Worm (Caenorhabditis elegans) whole organism, L2 larva: ENCODE data around the gene nmat-1.

Source experiments
- C34F6.9 ChIP-seq: fragments of 150-350 bp; optimal IDR thresholded peaks from 2 replicates; lab custom pipeline; 2014; ENCODE audit warnings: missing biosample characterization, missing genetic modification characterization
- F13H6.1 ChIP-seq: sonication (generic microtip); optimal IDR thresholded peaks from 2 replicates; lab custom pipeline; 2016; ENCODE audit warnings: missing genetic modification characterization, missing compliant biosample characterization
- R02D3.7 ChIP-seq: fragments of 150-350 bp; optimal IDR thresholded peaks from 2 replicates; lab custom pipeline; 2014; ENCODE audit warnings: missing biosample characterization, missing genetic modification characterization
- Y55F3AM.14 ChIP-seq: fragments of 200-800 bp; sonication (Bioruptor generic); optimal IDR thresholded peaks from 2 replicates; lab custom pipeline; 2018; ENCODE audit warnings: mild to moderate bottlenecking, missing genetic modification characterization, missing compliant biosample characterization
- ZK546.5 ChIP-seq: sonication (generic microtip); optimal IDR thresholded peaks from 2 replicates; lab custom pipeline; 2017; ENCODE audit warnings: missing biosample characterization, missing genetic modification characterization
- alr-1 ChIP-seq: fragments of 150-350 bp; optimal IDR thresholded peaks from 2 replicates; lab custom pipeline; 2014; ENCODE audit warnings: missing biosample characterization, missing genetic modification characterization
- ama-1 ChIP-seq: fragments of 150-350 bp; optimal IDR thresholded peaks from 2 replicates; lab custom pipeline; 2018; ENCODE audit warnings: inconsistent platforms
- blmp-1 ChIP-seq: sonication (generic microtip); optimal IDR thresholded peaks from 2 replicates; lab custom pipeline; 2017; ENCODE audit warnings: missing genetic modification characterization, mild to moderate bottlenecking, missing compliant biosample characterization, antibody characterized with exemption, moderate library complexity; ENCODE audit not compliant: insufficient read depth
- ceh-16 ChIP-seq: fragments of 150-350 bp; optimal IDR thresholded peaks from 2 replicates; lab custom pipeline; 2014; ENCODE audit warnings: missing biosample characterization, missing genetic modification characterization
- crh-2 ChIP-seq: sonication (generic microtip); optimal IDR thresholded peaks from 2 replicates; lab custom pipeline; 2017; ENCODE audit warnings: missing biosample characterization, missing genetic modification characterization
- elt-1 ChIP-seq: fragments of 150-350 bp; optimal IDR thresholded peaks from 2 replicates; lab custom pipeline; 2014; ENCODE audit warnings: missing biosample characterization, missing genetic modification characterization
- elt-3 ChIP-seq: sonication (generic microtip); optimal IDR thresholded peaks from 2 replicates; lab custom pipeline; 2017; ENCODE audit warnings: missing biosample characterization, missing genetic modification characterization
- fos-1 ChIP-seq: fragments of 150-350 bp; optimal IDR thresholded peaks from 2 replicates; lab custom pipeline; 2014; ENCODE audit warnings: missing biosample characterization, missing genetic modification characterization
- gmeb-1 ChIP-seq: fragments of 150-350 bp; optimal IDR thresholded peaks from 2 replicates; lab custom pipeline; 2014; ENCODE audit warnings: missing biosample characterization, missing genetic modification characterization
- lin-11 ChIP-seq: fragments of 150-350 bp; sonication (generic microtip); optimal IDR thresholded peaks from 2 replicates; lab custom pipeline; 2014; ENCODE audit warnings: missing biosample characterization, missing genetic modification characterization, inconsistent platforms, mixed read lengths
- lin-13 ChIP-seq: fragments of 150-350 bp; optimal IDR thresholded peaks from 2 replicates; lab custom pipeline; 2014; ENCODE audit warnings: missing biosample characterization, missing genetic modification reagents, missing genetic modification characterization
- lin-39 ChIP-seq: fragments of 150-350 bp; optimal IDR thresholded peaks from 2 replicates; lab custom pipeline; 2014; ENCODE audit warnings: missing biosample characterization, missing genetic modification reagents, missing genetic modification characterization
- lsy-2 ChIP-seq, 2 experiments: fragments of 150-350 bp in 1 of 2; sonication (generic microtip) in 1 of 2; optimal IDR thresholded peaks; 2 replicates each; lab custom pipeline; 2014 to 2017; ENCODE audit warnings: missing biosample characterization in 2 of 2, missing genetic modification characterization in 2 of 2
- mab-5 ChIP-seq: fragments of 150-350 bp; optimal IDR thresholded peaks from 2 replicates; lab custom pipeline; 2014; ENCODE audit warnings: missing biosample characterization, missing genetic modification characterization
- mbf-1 ChIP-seq: sonication (generic microtip); optimal IDR thresholded peaks from 2 replicates; lab custom pipeline; 2017; ENCODE audit warnings: missing biosample characterization, missing genetic modification characterization
- nhr-10 ChIP-seq: sonication (generic microtip); optimal IDR thresholded peaks from 2 replicates; lab custom pipeline; 2017; ENCODE audit warnings: missing biosample characterization, missing genetic modification characterization
- nhr-129 ChIP-seq: fragments of 150-350 bp; optimal IDR thresholded peaks from 2 replicates; lab custom pipeline; 2014; ENCODE audit warnings: missing biosample characterization, missing genetic modification characterization
- nhr-21 ChIP-seq: fragments of 150-350 bp; optimal IDR thresholded peaks from 2 replicates; lab custom pipeline; 2014; ENCODE audit warnings: missing biosample characterization, missing genetic modification characterization
- nhr-23 ChIP-seq: fragments of 150-350 bp; optimal IDR thresholded peaks from 2 replicates; lab custom pipeline; 2014; ENCODE audit warnings: missing biosample characterization, missing genetic modification reagents, missing genetic modification characterization
- nhr-237 ChIP-seq: fragments of 150-350 bp; optimal IDR thresholded peaks from 2 replicates; lab custom pipeline; 2014; ENCODE audit warnings: missing biosample characterization, missing genetic modification characterization
- nhr-25 ChIP-seq: fragments of 150-350 bp; sonication (generic microtip); optimal IDR thresholded peaks from 3 replicates; lab custom pipeline; 2014; ENCODE audit warnings: missing biosample characterization, missing genetic modification characterization
- peb-1 ChIP-seq: fragments of 150-350 bp; optimal IDR thresholded peaks from 2 replicates; lab custom pipeline; 2014; ENCODE audit warnings: missing biosample characterization, missing genetic modification characterization
- sem-4 ChIP-seq: fragments of 150-350 bp; optimal IDR thresholded peaks from 2 replicates; lab custom pipeline; 2014; ENCODE audit warnings: missing biosample characterization, missing genetic modification reagents, missing genetic modification characterization
- skn-1 ChIP-seq: sonication (generic microtip); optimal IDR thresholded peaks from 2 replicates; lab custom pipeline; 2017; ENCODE audit warnings: missing biosample characterization, missing genetic modification characterization
- sma-3 ChIP-seq: sonication (generic microtip); optimal IDR thresholded peaks from 2 replicates; lab custom pipeline; 2016; ENCODE audit warnings: missing genetic modification reagents, missing genetic modification characterization, missing compliant biosample characterization
- sma-9 ChIP-seq, 2 experiments: fragments of 150-350 bp in 1 of 2; sonication (generic microtip) in 1 of 2; optimal IDR thresholded peaks; 2 replicates each; lab custom pipeline; 2014 to 2016; ENCODE audit warnings: missing genetic modification characterization in 2 of 2, mild to moderate bottlenecking in 1 of 2, missing biosample characterization in 1 of 2, missing compliant biosample characterization in 1 of 2, missing genetic modification reagents in 1 of 2, moderate library complexity in 1 of 2
- unc-39 ChIP-seq: fragments of 150-350 bp; optimal IDR thresholded peaks from 2 replicates; lab custom pipeline; 2014; ENCODE audit warnings: missing biosample characterization, missing genetic modification characterization
- unc-55 ChIP-seq: fragments of 150-350 bp; sonication (generic microtip); optimal IDR thresholded peaks from 3 replicates; lab custom pipeline; 2014; ENCODE audit warnings: missing biosample characterization, missing genetic modification reagents, missing genetic modification characterization
- zag-1 ChIP-seq: fragments of 150-350 bp; optimal IDR thresholded peaks from 2 replicates; lab custom pipeline; 2014; ENCODE audit warnings: missing biosample characterization, missing genetic modification characterization
- ztf-1 ChIP-seq: fragments of 200-800 bp; sonication (Bioruptor generic); conservative IDR thresholded peaks from 2 replicates; pipeline ENCODE4 v1.3.6; 2022; ENCODE audit warnings: missing genetic modification characterization, missing compliant biosample characterization
- ztf-11 ChIP-seq: sonication (generic microtip); optimal IDR thresholded peaks from 2 replicates; lab custom pipeline; 2017; ENCODE audit warnings: missing biosample characterization, missing genetic modification characterization
- ztf-4 ChIP-seq: fragments of 150-350 bp; optimal IDR thresholded peaks from 2 replicates; lab custom pipeline; 2014; ENCODE audit warnings: missing biosample characterization, missing genetic modification characterization

The nmat-1 gene

ce11 chrX:11987900-11988364, 29.9 kb downstream of the nmat-1 start, which contains the start of gene C49F5.6:
C49F5.6 (plus strand) TSS chrX:11988314.
- TF ChIP-seq ama-1 (lab: Kevin White, UChicago) (no peak), mab-5 (tag; lab: Kevin White, UChicago) (no peak), alr-1 (tag; lab: Kevin White, UChicago) (no peak), lin-39 (tag; lab: Kevin White, UChicago) (no peak), sma-3 (GFP tag; lab: Kevin White, UChicago) (no peak), lin-11 (tag; lab: Kevin White, UChicago) (no peak), skn-1 (tag; lab: Kevin White, UChicago) (no peak), nhr-10 (tag; lab: Kevin White, UChicago) (no peak), sem-4 (tag; lab: Kevin White, UChicago) (no peak), nhr-237 (tag; lab: Kevin White, UChicago) (no peak), lin-13 (no peak), nhr-21 (tag; lab: Kevin White, UChicago) (no peak), nhr-25 (tag; lab: Kevin White, UChicago) (no peak), F13H6.1 (no peak), unc-39 (no peak), ztf-1 (GFP tag; lab: Robert Waterston, UW) (no peak), ztf-11 (tag; lab: Kevin White, UChicago) (no peak), Y55F3AM.14 (GFP tag; lab: Kevin White, UChicago) (no peak), nhr-129 (tag; lab: Kevin White, UChicago) (no peak), mbf-1 (tag; lab: Kevin White, UChicago) (no peak)

- TF ChIP-seq elt-3 (tag; lab: Kevin White, UChicago) = no peak
- TF ChIP-seq nhr-23 (tag; lab: Kevin White, UChicago) = no peak
- TF ChIP-seq blmp-1 (tag; lab: Kevin White, UChicago) = no peak
- TF ChIP-seq Y55F3AM.14 (GFP tag; lab: Kevin White, UChicago) = no peak
- TF ChIP-seq ztf-1 (GFP tag; lab: Robert Waterston, UW) = no peak
Measured at ce11 chrX:11985887-11986286, 32.0 kb downstream of the nmat-1 start, which contains the start of gene C49F5.5. C49F5.5 (plus strand) TSS chrX:11986187.

- no peak for TF ChIP-seq zag-1 (tag; lab: Kevin White, UChicago)
- TF ChIP-seq sma-3 (GFP tag; lab: Kevin White, UChicago) = no peak
- no peak for TF ChIP-seq gmeb-1 (tag; lab: Kevin White, UChicago)
- TF ChIP-seq skn-1 (tag; lab: Kevin White, UChicago) = no peak
- TF ChIP-seq nhr-25 (tag; lab: Kevin White, UChicago) = no peak
- TF ChIP-seq ztf-4 (tag; lab: Kevin White, UChicago) = no peak
- no peak for TF ChIP-seq Y55F3AM.14 (GFP tag; lab: Kevin White, UChicago)
- TF ChIP-seq fos-1 = no peak
- no peak for TF ChIP-seq C34F6.9 (tag; lab: Kevin White, UChicago)
- TF ChIP-seq elt-3 (tag; lab: Kevin White, UChicago) = no peak
- no peak for TF ChIP-seq ZK546.5 (tag; lab: Kevin White, UChicago)
- no peak for TF ChIP-seq nhr-10 (tag; lab: Kevin White, UChicago)
- TF ChIP-seq ama-1 (lab: Kevin White, UChicago) = no peak
- TF ChIP-seq lin-13 = no peak
- no peak for TF ChIP-seq lin-11 (tag; lab: Kevin White, UChicago)
Measured at ce11 chrX:11983576-11984061, 34.2 kb downstream of the nmat-1 start, which contains the start of gene C49F5.3. C49F5.3 (minus strand) TSS chrX:11983626.

ce11 chrX:11982065-11982464, 35.8 kb downstream of the nmat-1 start, which contains the start of gene nhr-167:
nhr-167 (minus strand) TSS chrX:11982085.
- TF ChIP-seq gmeb-1 (tag; lab: Kevin White, UChicago) (no peak), C34F6.9 (tag; lab: Kevin White, UChicago) (peak; percentile 4), peb-1 (tag; lab: Kevin White, UChicago) (no peak)
- TF ChIP-seq, all 48 proteins: peak for 1

ce11 chrX:11974629-11975085, 43.2 kb downstream of the nmat-1 start, which contains the start of gene set-6:
set-6 (minus strand) TSS chrX:11974679.
- TF ChIP-seq peb-1 (tag; lab: Kevin White, UChicago) (no peak), unc-55 (peak; percentile 71), C34F6.9 (tag; lab: Kevin White, UChicago) (peak; percentile 62), sma-3 (GFP tag; lab: Kevin White, UChicago) (no peak), R02D3.7 (no peak), nhr-129 (tag; lab: Kevin White, UChicago) (peak; percentile 9), lin-13 (peak; percentile 12), crh-2 (tag; lab: Kevin White, UChicago) (peak; percentile 10), F13H6.1 (peak; percentile 18), ceh-16 (no peak), alr-1 (tag; lab: Kevin White, UChicago) (no peak), gmeb-1 (tag; lab: Kevin White, UChicago) (no peak), elt-1 (no peak), sma-9 (GFP tag; optimal IDR thresholded peaks at IDR 0.05; lab: Kevin White, UChicago) (peak; percentile 47), sma-9 (tag; optimal IDR thresholded peaks at IDR 0.05; lab: Kevin White, UChicago) (no peak), lsy-2 (tag; optimal IDR thresholded peaks at IDR 0.05; lab: Kevin White, UChicago) (peak in 1 of 2 experiments; percentile 19)
- TF ChIP-seq, all 48 proteins: peak for 8
